Worm (Caenorhabditis elegans) whole organism, midembryonic: Measurements from ENCODE around the gene F35D11.4.
A peak's percentile ranks its signal among the peaks of the same experiment; 100 is the strongest.

Source experiments
- T22C8.4 ChIP-seq: fragments of 200-800 bp; sonication (Bioruptor generic); IDR thresholded peaks from 2 replicates; pipeline ENCODE4 v1.3.6; 2022; ENCODE audit warnings: missing genetic modification characterization, missing compliant biosample characterization
- cog-1 ChIP-seq: sonication (generic microtip); optimal IDR thresholded peaks from 2 replicates; lab custom pipeline; 2016; ENCODE audit warnings: missing genetic modification characterization, missing compliant biosample characterization
- flt-1 ChIP-seq: fragments of 200-800 bp; sonication (Bioruptor generic); IDR thresholded peaks from 2 replicates; pipeline ENCODE4 v1.3.6; 2022; ENCODE audit warnings: missing genetic modification characterization, missing compliant biosample characterization
- klf-2 ChIP-seq: fragments of 200-800 bp; sonication (Bioruptor generic); conservative IDR thresholded peaks from 2 replicates; pipeline ENCODE4 v1.3.6; 2022; ENCODE audit warnings: missing genetic modification reagents, missing genetic modification characterization, missing compliant biosample characterization
- med-1 ChIP-seq: sonication (generic microtip); optimal IDR thresholded peaks from 2 replicates; lab custom pipeline; 2017; ENCODE audit warnings: missing genetic modification characterization, mild to moderate bottlenecking, missing compliant biosample characterization, antibody characterized with exemption, missing genetic modification reagents; ENCODE audit not compliant: insufficient read depth
- ref-1 ChIP-seq: fragments of 200-800 bp; sonication (Bioruptor generic); conservative IDR thresholded peaks from 2 replicates; pipeline ENCODE4 v1.3.6; 2022; ENCODE audit warnings: missing genetic modification reagents, missing genetic modification characterization, missing compliant biosample characterization
- tab-1 ChIP-seq: fragments of 200-800 bp; sonication (Bioruptor generic); IDR thresholded peaks from 2 replicates; pipeline ENCODE4 v1.3.6; 2022; ENCODE audit warnings: missing genetic modification characterization, missing compliant biosample characterization
- ztf-23 ChIP-seq: fragments of 200-800 bp; sonication (Bioruptor generic); IDR thresholded peaks from 2 replicates; pipeline ENCODE4 v1.3.6; 2022; ENCODE audit warnings: missing genetic modification reagents, missing genetic modification characterization, missing compliant biosample characterization
- ztf-29 ChIP-seq: fragments of 200-800 bp; sonication (Bioruptor generic); IDR thresholded peaks from 2 replicates; pipeline ENCODE4 v1.3.6; 2022; ENCODE audit warnings: missing genetic modification reagents, missing genetic modification characterization, missing compliant biosample characterization

The F35D11.4 gene

ce11 chrII:4590086-4590485, 13.1 kb upstream of the F35D11.4 start:
- TF ChIP-seq klf-2 (GFP tag; lab: Robert Waterston, UW) (no peak), ztf-23 (no peak), cog-1 (tag; lab: Kevin White, UChicago) (no peak), ref-1 (GFP tag; lab: Robert Waterston, UW) (no peak), T22C8.4 (GFP tag; lab: Robert Waterston, UW) (no peak), flt-1 (no peak), ztf-29 (GFP tag; lab: Robert Waterston, UW) (no peak), med-1 (GFP tag; lab: Kevin White, UChicago) (no peak), tab-1 (no peak)

- TF ChIP-seq klf-2 (GFP tag; lab: Robert Waterston, UW) = no peak
- no peak for TF ChIP-seq ref-1 (GFP tag; lab: Robert Waterston, UW)
- TF ChIP-seq tab-1 = no peak
- no peak for TF ChIP-seq ztf-29 (GFP tag; lab: Robert Waterston, UW)
- TF ChIP-seq cog-1 (tag; lab: Kevin White, UChicago) = no peak
- no peak for TF ChIP-seq med-1 (GFP tag; lab: Kevin White, UChicago)
- TF ChIP-seq T22C8.4 (GFP tag; lab: Robert Waterston, UW) = no peak
- TF ChIP-seq ztf-23 = no peak
- no peak for TF ChIP-seq flt-1
Measured at ce11 chrII:4590660-4591059, 12.6 kb upstream of the F35D11.4 start.

- TF ChIP-seq med-1 (GFP tag; lab: Kevin White, UChicago) (no peak), klf-2 (GFP tag; lab: Robert Waterston, UW) (no peak), ztf-29 (GFP tag; lab: Robert Waterston, UW) (no peak), tab-1 (no peak), T22C8.4 (GFP tag; lab: Robert Waterston, UW) (no peak), ref-1 (GFP tag; lab: Robert Waterston, UW) (no peak), cog-1 (tag; lab: Kevin White, UChicago) (no peak), flt-1 (no peak), ztf-23 (no peak)
Measured at ce11 chrII:4597441-4597840, 5.8 kb upstream of the F35D11.4 start.

ce11 chrII:4598815-4599214, 4.4 kb upstream of the F35D11.4 start:
- TF ChIP-seq ztf-23 = 0 out of 2 replicates have a peak, but pooled peaks have one; percentile 28
- TF ChIP-seq flt-1 = no peak

- TF ChIP-seq ztf-23 = no peak
- no peak for TF ChIP-seq med-1 (GFP tag; lab: Kevin White, UChicago)
- no peak for TF ChIP-seq ztf-29 (GFP tag; lab: Robert Waterston, UW)
- TF ChIP-seq flt-1 = no peak
- TF ChIP-seq ref-1 (GFP tag; lab: Robert Waterston, UW) = no peak
- no peak for TF ChIP-seq tab-1
- no peak for TF ChIP-seq klf-2 (GFP tag; lab: Robert Waterston, UW)
- TF ChIP-seq cog-1 (tag; lab: Kevin White, UChicago) = no peak
- no peak for TF ChIP-seq T22C8.4 (GFP tag; lab: Robert Waterston, UW)
Measured at ce11 chrII:4599838-4600237, 3.4 kb upstream of the F35D11.4 start.

ce11 chrII:4600276-4600675, 3.0 kb upstream of the F35D11.4 start:
- TF ChIP-seq tab-1 (no peak), flt-1 (no peak), klf-2 (GFP tag; lab: Robert Waterston, UW) (no peak), ref-1 (GFP tag; lab: Robert Waterston, UW) (no peak), T22C8.4 (GFP tag; lab: Robert Waterston, UW) (no peak), ztf-29 (GFP tag; lab: Robert Waterston, UW) (no peak), med-1 (GFP tag; lab: Kevin White, UChicago) (no peak), ztf-23 (no peak), cog-1 (tag; lab: Kevin White, UChicago) (no peak)

ce11 chrII:4600818-4601217, 2.4 kb upstream of the F35D11.4 start:
- TF ChIP-seq klf-2 (GFP tag; lab: Robert Waterston, UW) = no peak
- no peak for TF ChIP-seq T22C8.4 (GFP tag; lab: Robert Waterston, UW)

- TF ChIP-seq flt-1 (no peak), med-1 (GFP tag; lab: Kevin White, UChicago) (no peak), ztf-29 (GFP tag; lab: Robert Waterston, UW) (no peak), cog-1 (tag; lab: Kevin White, UChicago) (no peak), tab-1 (no peak), ref-1 (GFP tag; lab: Robert Waterston, UW) (no peak), klf-2 (GFP tag; lab: Robert Waterston, UW) (no peak), T22C8.4 (GFP tag; lab: Robert Waterston, UW) (no peak), ztf-23 (no peak)
Measured at ce11 chrII:4601256-4601655, 2.0 kb upstream of the F35D11.4 start, which contains the start of gene ipla-1. Gene ipla-1, minus strand, starts transcription at chrII:4601356.

ce11 chrII:4602533-4602932, 694 bp upstream of the F35D11.4 start, which contains the start of gene coa-3:
Gene coa-3, minus strand, starts transcription at chrII:4602633.
- TF ChIP-seq cog-1 (tag; lab: Kevin White, UChicago) (no peak), med-1 (GFP tag; lab: Kevin White, UChicago) (no peak), tab-1 (no peak), klf-2 (GFP tag; lab: Robert Waterston, UW) (no peak), ztf-23 (no peak), T22C8.4 (GFP tag; lab: Robert Waterston, UW) (no peak)

ce11 chrII:4604149-4604548, 922 bp downstream of the F35D11.4 start:
- TF ChIP-seq cog-1 (tag; lab: Kevin White, UChicago) (no peak), flt-1 (no peak), T22C8.4 (GFP tag; lab: Robert Waterston, UW) (no peak), ztf-23 (no peak), ztf-29 (GFP tag; lab: Robert Waterston, UW) (no peak), med-1 (GFP tag; lab: Kevin White, UChicago) (no peak), ref-1 (GFP tag; lab: Robert Waterston, UW) (no peak), tab-1 (no peak), klf-2 (GFP tag; lab: Robert Waterston, UW) (no peak)
